Fruit fly (Drosophila melanogaster) whole organism, embryonic: ENCODE measurements around the gene CG14174.

Experiments
- ATbp ChIP-seq: fragments of 200-800 bp; sonication (Bioruptor generic); optimal IDR thresholded peaks from 2 replicates; lab custom pipeline; 2017; ENCODE audit warnings: missing biosample characterization, mild to moderate bottlenecking, missing genetic modification characterization, missing genetic modification reagents
- Ada2b ChIP-seq: fragments of 200-800 bp; sonication (Bioruptor generic); IDR thresholded peaks from 2 replicates; pipeline ENCODE4 v1.3.6; 2022; ENCODE audit warnings: missing biosample characterization, missing genetic modification characterization
- Awh ChIP-seq: fragments of 200-800 bp; sonication (Bioruptor generic); IDR thresholded peaks from 2 replicates; pipeline ENCODE4, ENCODE4 v1.3.6; 2022; ENCODE audit warnings: missing biosample characterization, missing genetic modification characterization
- BEAF-32 ChIP-seq: fragments of 200-800 bp; sonication (Bioruptor generic); optimal IDR thresholded peaks from 3 replicates; lab custom pipeline; 2017; ENCODE audit warnings: missing biosample characterization, missing genetic modification characterization, mild to moderate bottlenecking, moderate library complexity, missing genetic modification reagents
- CG10209 ChIP-seq: fragments of 200-800 bp; sonication (Bioruptor generic); optimal IDR thresholded peaks from 3 replicates; lab custom pipeline; 2017; ENCODE audit warnings: missing biosample characterization, mild to moderate bottlenecking, missing genetic modification characterization, missing genetic modification reagents
- CG10431 ChIP-seq: fragments of 200-800 bp; sonication (Bioruptor generic); optimal IDR thresholded peaks from 3 replicates; lab custom pipeline; 2018; ENCODE audit warnings: missing biosample characterization, mild to moderate bottlenecking, missing genetic modification characterization
- CG10462 ChIP-seq: fragments of 200-800 bp; sonication (Bioruptor generic); optimal IDR thresholded peaks from 2 replicates; lab custom pipeline; 2016; ENCODE audit warnings: missing biosample characterization, missing genetic modification characterization
- CG10543 ChIP-seq: fragments of 200-800 bp; sonication (Bioruptor generic); optimal IDR thresholded peaks from 3 replicates; lab custom pipeline; 2017; ENCODE audit warnings: missing biosample characterization, mild to moderate bottlenecking, missing genetic modification characterization, moderate library complexity
- CG11093 ChIP-seq: fragments of 200-800 bp; sonication (Bioruptor generic); IDR thresholded peaks from 3 replicates; pipeline ENCODE4 v1.3.6; 2022; ENCODE audit warnings: missing biosample characterization, missing genetic modification characterization
- CG11560 ChIP-seq: fragments of 200-800 bp; sonication (Bioruptor generic); IDR thresholded peaks from 3 replicates; pipeline ENCODE4 v1.3.6; 2022; ENCODE audit warnings: missing biosample characterization, missing genetic modification characterization
- CG12071 ChIP-seq: fragments of 200-800 bp; sonication (Bioruptor generic); optimal IDR thresholded peaks from 3 replicates; lab custom pipeline; 2018; ENCODE audit warnings: missing biosample characterization, mild to moderate bottlenecking, missing genetic modification characterization
- CG12155 ChIP-seq: fragments of 200-800 bp; sonication (Bioruptor generic); optimal IDR thresholded peaks from 3 replicates; lab custom pipeline; 2016; ENCODE audit warnings: missing biosample characterization, missing genetic modification characterization
- CG1233 ChIP-seq: fragments of 200-800 bp; sonication (Bioruptor generic); optimal IDR thresholded peaks from 4 replicates; lab custom pipeline; 2018; ENCODE audit warnings: missing biosample characterization, mild to moderate bottlenecking, missing genetic modification characterization
- CG12391 ChIP-seq: fragments of 200-800 bp; sonication (Bioruptor generic); optimal IDR thresholded peaks from 3 replicates; lab custom pipeline; 2018; ENCODE audit warnings: missing biosample characterization, mild to moderate bottlenecking, missing genetic modification characterization, moderate library complexity
- CG12659 ChIP-seq: fragments of 200-800 bp; sonication (Bioruptor generic); optimal IDR thresholded peaks from 3 replicates; lab custom pipeline; 2017; ENCODE audit warnings: mild to moderate bottlenecking, missing biosample characterization, missing genetic modification reagents, missing genetic modification characterization
- CG12744 ChIP-seq: fragments of 200-800 bp; sonication (Bioruptor generic); optimal IDR thresholded peaks from 2 replicates; lab custom pipeline; 2016; ENCODE audit warnings: missing biosample characterization, missing genetic modification characterization
- CG14441 ChIP-seq: fragments of 200-800 bp; sonication (Bioruptor generic); IDR thresholded peaks from 2 replicates; pipeline ENCODE4 v1.3.6; 2022; ENCODE audit warnings: missing biosample characterization, missing genetic modification characterization
- CG15011 ChIP-seq: fragments of 200-800 bp; sonication (Bioruptor generic); optimal IDR thresholded peaks from 3 replicates; lab custom pipeline; 2018; ENCODE audit warnings: missing biosample characterization, mild to moderate bottlenecking, missing genetic modification characterization
- CG15073 ChIP-seq: fragments of 200-800 bp; sonication (Bioruptor generic); optimal IDR thresholded peaks from 2 replicates; lab custom pipeline; 2016; ENCODE audit warnings: missing biosample characterization, missing genetic modification characterization
- CG18262 ChIP-seq: fragments of 200-800 bp; optimal IDR thresholded peaks from 3 replicates; lab custom pipeline; 2019; ENCODE audit warnings: missing biosample characterization, mild to moderate bottlenecking, missing genetic modification characterization, moderate library complexity
- CG2199 ChIP-seq: fragments of 200-800 bp; sonication (Bioruptor generic); IDR thresholded peaks from 3 replicates; pipeline ENCODE4 v1.3.6; 2022; ENCODE audit warnings: missing biosample characterization, missing genetic modification characterization
- CG3847 ChIP-seq: fragments of 200-800 bp; sonication (Bioruptor generic); IDR thresholded peaks from 2 replicates; pipeline ENCODE4 v1.3.6; 2022; ENCODE audit warnings: missing biosample characterization, missing genetic modification characterization
- CG7963 ChIP-seq: fragments of 200-800 bp; sonication (Bioruptor generic); IDR thresholded peaks from 3 replicates; pipeline ENCODE4 v1.3.6; 2022; ENCODE audit warnings: missing biosample characterization, missing genetic modification characterization; ENCODE audit not compliant: partially characterized antibody
- CG9932 ChIP-seq: fragments of 200-800 bp; sonication (Bioruptor generic); IDR thresholded peaks from 2 replicates; pipeline ENCODE4 v1.3.6; 2022; ENCODE audit warnings: missing biosample characterization, missing genetic modification characterization
- CHES-1-like ChIP-seq: fragments of 200-800 bp; sonication (Bioruptor generic); optimal IDR thresholded peaks from 2 replicates; lab custom pipeline; 2016; ENCODE audit warnings: missing biosample characterization, missing genetic modification characterization
- Dad ChIP-seq: fragments of 200-800 bp; sonication (Bioruptor generic); optimal IDR thresholded peaks from 3 replicates; lab custom pipeline; 2016; ENCODE audit warnings: missing biosample characterization, missing genetic modification characterization
- Dek ChIP-seq: fragments of 200-800 bp; sonication (Bioruptor generic); optimal IDR thresholded peaks from 3 replicates; lab custom pipeline; 2019; ENCODE audit warnings: missing biosample characterization, mild to moderate bottlenecking, missing genetic modification characterization, moderate library complexity
- Doc2 ChIP-seq: fragments of 200-800 bp; sonication (Bioruptor generic); IDR thresholded peaks from 2 replicates; pipeline ENCODE4 v1.3.6; 2022; ENCODE audit warnings: missing biosample characterization, missing genetic modification characterization
- Fer1 ChIP-seq: fragments of 200-800 bp; sonication (Bioruptor generic); optimal IDR thresholded peaks from 2 replicates; lab custom pipeline; 2017; ENCODE audit warnings: missing biosample characterization, mild to moderate bottlenecking, missing genetic modification characterization
- Gsc ChIP-seq: fragments of 200-800 bp; sonication (Bioruptor generic); IDR thresholded peaks from 2 replicates; pipeline ENCODE4 v1.3.6; 2022; ENCODE audit warnings: missing biosample characterization, missing genetic modification characterization
- H15 ChIP-seq: fragments of 200-800 bp; sonication (Bioruptor generic); IDR thresholded peaks from 3 replicates; pipeline ENCODE4 v1.3.6; 2022; ENCODE audit warnings: missing biosample characterization, missing genetic modification characterization
- HLH4C ChIP-seq: fragments of 200-800 bp; sonication (Bioruptor generic); IDR thresholded peaks from 3 replicates; pipeline ENCODE4 v1.3.6; 2022; ENCODE audit warnings: missing biosample characterization, missing genetic modification characterization; ENCODE audit not compliant: partially characterized antibody
- Hey ChIP-seq: fragments of 200-800 bp; sonication (Bioruptor generic); optimal IDR thresholded peaks from 3 replicates; lab custom pipeline; 2018; ENCODE audit warnings: missing biosample characterization, mild to moderate bottlenecking, missing genetic modification characterization
- Hr78 ChIP-seq, 2 experiments: fragments of 200-800 bp in 1 of 2; fragments of >200 bp in 1 of 2; sonication (Bioruptor generic) in 1 of 2; optimal IDR thresholded peaks; 2 replicates each; lab custom pipeline; 2017 to 2019; ENCODE audit warnings: missing biosample characterization in 2 of 2, missing genetic modification characterization in 2 of 2, mild to moderate bottlenecking in 1 of 2, moderate library complexity in 1 of 2
- Max ChIP-seq: fragments of 200-800 bp; sonication (Bioruptor generic); optimal IDR thresholded peaks from 2 replicates; lab custom pipeline; 2016; ENCODE audit warnings: missing biosample characterization, mild to moderate bottlenecking, missing genetic modification characterization
- NFAT ChIP-seq: fragments of 200-800 bp; sonication (Bioruptor generic); IDR thresholded peaks from 2 replicates; pipeline ENCODE4 v1.3.6; 2022; ENCODE audit warnings: missing biosample characterization, missing genetic modification characterization
- Spps ChIP-seq: fragments of 200-800 bp; sonication (Bioruptor generic); optimal IDR thresholded peaks from 2 replicates; lab custom pipeline; 2018; ENCODE audit warnings: missing biosample characterization, mild to moderate bottlenecking, missing genetic modification characterization
- Usf ChIP-seq: fragments of 200-800 bp; sonication (Bioruptor generic); optimal IDR thresholded peaks from 2 replicates; lab custom pipeline; 2017; ENCODE audit warnings: missing genotype, missing biosample characterization, missing genetic modification characterization
- ab ChIP-seq: fragments of 200-800 bp; sonication (Bioruptor generic); optimal IDR thresholded peaks from 2 replicates; lab custom pipeline; 2016; ENCODE audit warnings: missing biosample characterization, missing genetic modification characterization
- az2 ChIP-seq: fragments of 200-800 bp; sonication (Bioruptor generic); optimal IDR thresholded peaks from 3 replicates; lab custom pipeline; 2016; ENCODE audit warnings: missing biosample characterization, missing genetic modification characterization
- bcd ChIP-seq: fragments of 200-800 bp; sonication (Bioruptor generic); optimal IDR thresholded peaks from 2 replicates; lab custom pipeline; 2017; ENCODE audit warnings: missing biosample characterization, mild to moderate bottlenecking, missing genetic modification characterization
- br ChIP-seq: fragments of >200 bp; optimal IDR thresholded peaks from 2 replicates; lab custom pipeline; 2017
- cad ChIP-seq: fragments of >200 bp; optimal IDR thresholded peaks from 2 replicates; lab custom pipeline; 2017; ENCODE audit warnings: missing biosample characterization, missing genetic modification characterization
- croc ChIP-seq: fragments of 200-800 bp; sonication (Bioruptor generic); conservative IDR thresholded peaks from 3 replicates; pipeline ENCODE4 v1.3.6; 2022; ENCODE audit warnings: missing biosample characterization, missing genetic modification characterization
- dati ChIP-seq: fragments of 200-800 bp; sonication (Bioruptor generic); IDR thresholded peaks from 2 replicates; pipeline ENCODE4 v1.3.6; 2022; ENCODE audit warnings: missing biosample characterization, missing genetic modification characterization
- exex ChIP-seq: fragments of 200-800 bp; sonication (Bioruptor generic); optimal IDR thresholded peaks from 4 replicates; lab custom pipeline; 2018; ENCODE audit warnings: missing biosample characterization, mild to moderate bottlenecking, missing genetic modification characterization, moderate library complexity
- fru ChIP-seq: fragments of >200 bp; optimal IDR thresholded peaks from 2 replicates; lab custom pipeline; 2017
- knrl ChIP-seq: fragments of 200-800 bp; sonication (Bioruptor generic); IDR thresholded peaks from 3 replicates; pipeline ENCODE4 v1.3.6; 2022; ENCODE audit warnings: missing biosample characterization, missing genetic modification characterization; ENCODE audit not compliant: partially characterized antibody
- pho ChIP-seq: fragments of 200-800 bp; sonication (Bioruptor generic); optimal IDR thresholded peaks from 2 replicates; lab custom pipeline; 2016; ENCODE audit warnings: missing biosample characterization, missing genetic modification characterization
- so ChIP-seq: fragments of 200-800 bp; sonication (Bioruptor generic); IDR thresholded peaks from 3 replicates; pipeline ENCODE4 v1.3.6; 2022; ENCODE audit warnings: missing biosample characterization, missing genetic modification characterization
- stc ChIP-seq: fragments of 200-800 bp; sonication (Bioruptor generic); IDR thresholded peaks from 2 replicates; pipeline ENCODE4 v1.3.6; 2022; ENCODE audit warnings: missing biosample characterization, missing genetic modification characterization

CG14174 gene

DNA sequence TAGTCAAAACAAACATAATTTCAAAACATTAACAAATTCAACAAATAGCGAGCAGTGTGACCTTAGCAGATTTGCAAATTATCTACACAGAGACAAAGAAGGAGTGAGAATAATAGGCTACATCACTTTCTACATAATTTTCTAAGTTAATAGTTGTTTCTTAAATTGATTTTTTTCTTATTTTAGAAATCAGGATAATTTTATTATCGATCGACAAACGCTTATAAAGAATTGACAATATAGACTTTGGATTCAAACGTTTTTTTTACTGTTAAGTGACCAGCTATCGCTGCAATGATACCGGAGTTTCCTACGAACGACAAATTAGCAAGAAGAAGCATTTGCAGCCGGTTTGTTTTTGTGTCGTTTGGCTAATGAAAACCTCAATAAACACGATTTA lies 4.0 kb downstream of the CG14174 start, which contains the start of the genes nbs and defl (continued):
- TF ChIP-seq CG10543 (GFP tag; lab: Kevin White, UChicago): peak; percentile 55
- peak; percentile 76 for TF ChIP-seq CHES-1-like
- no peak for TF ChIP-seq CG11560 (tag; lab: Robert Waterston, UW)
- TF ChIP-seq CG12071 (GFP tag; lab: Kevin White, UChicago): no peak
- no peak for TF ChIP-seq br (lab: Kevin White, UChicago)
- no peak for TF ChIP-seq Hr78 (GFP tag; optimal IDR thresholded peaks at IDR 0.05; lab: Kevin White, UChicago)
- TF ChIP-seq pho (GFP tag; lab: Kevin White, UChicago): peak; percentile 80
- TF ChIP-seq CG3847 (GFP tag; lab: Robert Waterston, UW): peak; percentile 82
- peak; percentile 67 for TF ChIP-seq Fer1
- TF ChIP-seq CG7963 (GFP tag; lab: Robert Waterston, UW): no peak
- no peak for TF ChIP-seq CG10431
- peak; percentile 71 for TF ChIP-seq BEAF-32
- TF ChIP-seq croc (GFP tag; lab: Robert Waterston, UW): peak; percentile 55
- TF ChIP-seq CG2199 (GFP tag; lab: Robert Waterston, UW): no peak
- no peak for TF ChIP-seq fru (lab: Kevin White, UChicago)
- no peak for TF ChIP-seq Gsc (GFP tag; lab: Robert Waterston, UW)
- no peak for TF ChIP-seq Usf (GFP tag; lab: Kevin White, UChicago)
- TF ChIP-seq stc: peak; percentile 62; the same call in 1 of the 2 replicates
- no peak for TF ChIP-seq Doc2 (GFP tag; lab: Robert Waterston, UW)
- no peak for TF ChIP-seq HLH4C (GFP tag; lab: Robert Waterston, UW)
- no peak for TF ChIP-seq CG1233
- TF ChIP-seq CG15011 (GFP tag; lab: Kevin White, UChicago): no peak
- TF ChIP-seq CG12391: peak; percentile 73
- peak; percentile 40 for TF ChIP-seq CG10209 (GFP tag; lab: Kevin White, UChicago)
- no peak for TF ChIP-seq dati (GFP tag; lab: Robert Waterston, UW)
- TF ChIP-seq ATbp (GFP tag; lab: Kevin White, UChicago): no peak
- TF ChIP-seq exex: peak; percentile 36
- TF ChIP-seq Dek (tag; lab: Kevin White, UChicago): peak; percentile 31
- peak; percentile 64 for TF ChIP-seq az2 (GFP tag; lab: Kevin White, UChicago)
- TF ChIP-seq NFAT (GFP tag; lab: Robert Waterston, UW): peak; percentile 67; the same call in 1 of the 2 replicates
- no peak; the same call in 1 of the 2 replicates for TF ChIP-seq Awh (GFP tag; lab: Robert Waterston, UW)
- peak; percentile 44; the same call in 1 of the 3 replicates for TF ChIP-seq H15
- peak; percentile 66; the same call in 1 of the 3 replicates for TF ChIP-seq CG11093 (GFP tag; lab: Robert Waterston, UW)
- peak; percentile 34 for TF ChIP-seq CG12744
- peak; percentile 60 for TF ChIP-seq Max
- TF ChIP-seq CG15073 (GFP tag; lab: Kevin White, UChicago): no peak
- no peak for TF ChIP-seq ab (GFP tag; lab: Kevin White, UChicago)
- peak; percentile 74 for TF ChIP-seq CG12659 (GFP tag; lab: Kevin White, UChicago)
- TF ChIP-seq knrl (GFP tag; lab: Robert Waterston, UW): peak; percentile 59; the same call in 2 of the 3 replicates
- TF ChIP-seq CG9932 (GFP tag; lab: Robert Waterston, UW): peak; percentile 88
- peak; percentile 9 for TF ChIP-seq CG10462
- peak; percentile 56 for TF ChIP-seq Dad (GFP tag; lab: Kevin White, UChicago)
- peak; percentile 74 for TF ChIP-seq CG18262 (tag; lab: Kevin White, UChicago)
- TF ChIP-seq cad: no peak
- peak; percentile 65 for TF ChIP-seq bcd (GFP tag; lab: Kevin White, UChicago)
- TF ChIP-seq CG14441 (GFP tag; lab: Robert Waterston, UW): peak; percentile 86
- no peak for TF ChIP-seq Spps
- TF ChIP-seq CG12155 (GFP tag; lab: Kevin White, UChicago): peak; percentile 69
- peak; percentile 62 for TF ChIP-seq Ada2b (GFP tag; lab: Robert Waterston, UW)
- TF ChIP-seq so (GFP tag; lab: Robert Waterston, UW): no peak; the same call in 2 of the 3 replicates
- TF ChIP-seq Hey (tag; lab: Kevin White, UChicago): no peak
